Worm (Caenorhabditis elegans) whole organism, L3 larva: ENCODE data around the gene twk-23.

ENCODE experiments used
- ZK546.5 ChIP-seq: sonication (generic microtip); optimal IDR thresholded peaks from 2 replicates; lab custom pipeline; 2017; ENCODE audit warnings: missing biosample characterization, missing genetic modification characterization
- ama-1 ChIP-seq: fragments of 150-350 bp; optimal IDR thresholded peaks from 2 replicates; lab custom pipeline; 2018
- ceh-16 ChIP-seq: sonication (generic microtip); optimal IDR thresholded peaks from 2 replicates; lab custom pipeline; 2017; ENCODE audit warnings: missing biosample characterization, missing genetic modification characterization
- ceh-82 ChIP-seq: fragments of 150-350 bp; optimal IDR thresholded peaks from 2 replicates; lab custom pipeline; 2014; ENCODE audit warnings: missing biosample characterization, missing genetic modification characterization
- ceh-9 ChIP-seq: sonication (generic microtip); optimal IDR thresholded peaks from 2 replicates; lab custom pipeline; 2018; ENCODE audit warnings: missing biosample characterization, missing genetic modification characterization
- daf-12 ChIP-seq: fragments of 150-350 bp; optimal IDR thresholded peaks from 2 replicates; lab custom pipeline; 2014; ENCODE audit warnings: missing biosample characterization, missing genetic modification reagents, missing genetic modification characterization
- egl-5 ChIP-seq: fragments of 150-350 bp; optimal IDR thresholded peaks from 2 replicates; lab custom pipeline; 2017; ENCODE audit warnings: missing biosample characterization, missing genetic modification reagents, missing genetic modification characterization, inconsistent platforms
- elt-2 ChIP-seq: sonication (generic microtip); optimal IDR thresholded peaks from 2 replicates; lab custom pipeline; 2016; ENCODE audit warnings: missing genetic modification reagents, mild to moderate bottlenecking, missing genetic modification characterization, missing compliant biosample characterization
- elt-3 ChIP-seq, 3 experiments: fragments of 150-350 bp in 1 of 3; sonication (generic microtip) in 2 of 3; optimal IDR thresholded peaks; 2 replicates in 2 of 3; 4 replicates in 1 of 3; lab custom pipeline; 2014 to 2017; ENCODE audit warnings: missing biosample characterization in 3 of 3, missing genetic modification characterization in 3 of 3
- eor-1 ChIP-seq, 2 experiments: fragments of 150-350 bp; optimal IDR thresholded peaks; 2 replicates each; lab custom pipeline; 2014 to 2018; ENCODE audit warnings: missing biosample characterization in 2 of 2, missing genetic modification characterization in 2 of 2
- fkh-2 ChIP-seq: fragments of 150-350 bp; optimal IDR thresholded peaks from 2 replicates; lab custom pipeline; 2014; ENCODE audit warnings: missing biosample characterization, missing genetic modification reagents, missing genetic modification characterization
- fos-1 ChIP-seq: fragments of 150-350 bp; optimal IDR thresholded peaks from 2 replicates; lab custom pipeline; 2014; ENCODE audit warnings: missing biosample characterization, missing genetic modification characterization
- hmg-11 ChIP-seq: sonication (generic microtip); optimal IDR thresholded peaks from 2 replicates; lab custom pipeline; 2016; ENCODE audit warnings: missing genetic modification characterization, missing compliant biosample characterization
- lin-15B ChIP-seq: fragments of 150-350 bp; optimal IDR thresholded peaks from 2 replicates; lab custom pipeline; 2014; ENCODE audit warnings: missing biosample characterization, missing genetic modification characterization
- lin-39 ChIP-seq: fragments of 150-350 bp; optimal IDR thresholded peaks from 2 replicates; lab custom pipeline; 2018; ENCODE audit warnings: missing biosample characterization, missing genetic modification reagents, missing genetic modification characterization
- mdl-1 ChIP-seq: fragments of 150-350 bp; optimal IDR thresholded peaks from 2 replicates; lab custom pipeline; 2014; ENCODE audit warnings: missing biosample characterization, missing genetic modification characterization
- mml-1 ChIP-seq: fragments of 150-350 bp; sonication (generic microtip); optimal IDR thresholded peaks from 3 replicates; lab custom pipeline; 2014; ENCODE audit warnings: missing biosample characterization, missing genetic modification characterization
- nfya-1 ChIP-seq: sonication (generic microtip); optimal IDR thresholded peaks from 2 replicates; lab custom pipeline; 2017; ENCODE audit warnings: missing genetic modification characterization, mild to moderate bottlenecking, missing compliant biosample characterization, antibody characterized with exemption, moderate library complexity; ENCODE audit not compliant: insufficient read depth
- nhr-11 ChIP-seq: fragments of 150-350 bp; optimal IDR thresholded peaks from 2 replicates; lab custom pipeline; 2014; ENCODE audit warnings: missing biosample characterization, missing genetic modification characterization
- nhr-12 ChIP-seq: fragments of 150-350 bp; optimal IDR thresholded peaks from 2 replicates; lab custom pipeline; 2014; ENCODE audit warnings: missing biosample characterization, missing genetic modification characterization
- nhr-23 ChIP-seq: fragments of 150-350 bp; optimal IDR thresholded peaks from 2 replicates; lab custom pipeline; 2014; ENCODE audit warnings: missing biosample characterization, missing genetic modification reagents, missing genetic modification characterization
- nhr-237 ChIP-seq: fragments of 150-350 bp; optimal IDR thresholded peaks from 2 replicates; lab custom pipeline; 2014; ENCODE audit warnings: missing biosample characterization, missing genetic modification characterization
- nhr-25 ChIP-seq: sonication (generic microtip); optimal IDR thresholded peaks from 2 replicates; lab custom pipeline; 2017; ENCODE audit warnings: missing biosample characterization, missing genetic modification characterization
- nhr-28 ChIP-seq: fragments of 150-350 bp; optimal IDR thresholded peaks from 2 replicates; lab custom pipeline; 2014; ENCODE audit warnings: missing biosample characterization, missing genetic modification characterization
- nhr-67 ChIP-seq: fragments of 150-350 bp; optimal IDR thresholded peaks from 2 replicates; lab custom pipeline; 2014; ENCODE audit warnings: missing biosample characterization, missing genetic modification characterization
- nhr-76 ChIP-seq: fragments of 150-350 bp; sonication (generic microtip); optimal IDR thresholded peaks from 5 replicates; lab custom pipeline; 2014; ENCODE audit warnings: missing biosample characterization, missing genetic modification characterization
- nhr-77 ChIP-seq: fragments of 150-350 bp; optimal IDR thresholded peaks from 2 replicates; lab custom pipeline; 2014; ENCODE audit warnings: missing biosample characterization, missing genetic modification characterization
- pqm-1 ChIP-seq: fragments of 150-350 bp; optimal IDR thresholded peaks from 2 replicates; lab custom pipeline; 2017; ENCODE audit warnings: missing biosample characterization, missing genetic modification characterization, inconsistent platforms
- snpc-4 ChIP-seq: fragments of 150-350 bp; optimal IDR thresholded peaks from 2 replicates; lab custom pipeline; 2014; ENCODE audit warnings: missing biosample characterization, missing genetic modification characterization
- tbx-2 ChIP-seq: sonication (generic microtip); optimal IDR thresholded peaks from 2 replicates; lab custom pipeline; 2016; ENCODE audit warnings: mild to moderate bottlenecking, missing genetic modification characterization, missing compliant biosample characterization
- ztf-11 ChIP-seq: fragments of 150-350 bp; optimal IDR thresholded peaks from 2 replicates; lab custom pipeline; 2014; ENCODE audit warnings: missing biosample characterization, missing genetic modification characterization

Gene twk-23

DNA sequence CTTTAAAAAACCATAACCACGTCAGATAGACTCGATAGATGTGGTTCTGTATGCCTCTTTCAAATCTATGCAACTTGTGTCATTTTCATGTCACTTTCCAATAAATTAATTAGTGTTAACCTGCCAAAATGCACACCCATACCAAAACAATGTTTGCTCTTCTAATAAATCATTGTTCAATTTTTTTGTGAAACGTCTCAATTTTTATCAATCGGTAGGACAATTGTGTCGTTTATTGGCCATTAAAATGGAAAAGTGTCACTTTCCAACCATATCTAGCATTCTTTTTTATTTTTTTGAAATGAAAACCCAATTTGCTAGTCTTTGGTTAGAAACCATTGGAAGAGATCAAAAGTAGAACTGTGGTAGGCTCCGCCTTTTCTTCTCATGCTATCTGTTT is 27.0 kb upstream of the twk-23 start:
- TF ChIP-seq nhr-25 (tag; lab: Kevin White, UChicago): no peak
- TF ChIP-seq elt-2: peak; percentile 51

DNA sequence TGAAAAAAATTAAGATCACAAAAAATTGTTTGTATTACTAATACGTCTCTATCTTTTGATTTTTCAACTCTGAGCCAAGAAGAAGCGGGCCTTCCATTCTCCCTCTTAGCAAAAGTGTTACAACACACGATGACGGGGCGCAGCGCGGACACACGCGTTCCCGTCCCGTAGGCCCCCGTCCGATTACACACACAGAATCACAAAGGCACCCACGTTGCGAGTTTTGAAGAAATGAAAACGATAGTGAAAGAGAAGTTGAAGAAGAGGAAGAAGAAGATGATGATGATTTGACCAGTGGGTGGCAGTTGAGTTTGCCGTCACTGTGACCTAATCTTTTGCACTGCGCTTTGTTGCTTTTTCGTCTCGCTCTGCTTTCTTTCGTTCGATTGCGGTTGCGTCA is 22.6 kb upstream of the twk-23 start:
- TF ChIP-seq nhr-67 (tag; lab: Kevin White, UChicago): no peak
- TF ChIP-seq elt-3 (tag; optimal IDR thresholded peaks at IDR 0.05; lab: Kevin White, UChicago): no peak
- peak; percentile 1 for TF ChIP-seq lin-39 (tag; lab: Kevin White, UChicago)
- no peak for TF ChIP-seq egl-5 (tag; lab: Kevin White, UChicago)
- TF ChIP-seq ceh-9 (tag; lab: Kevin White, UChicago): no peak

ce11 chrX:13843676-13844075 is 20.3 kb upstream of the twk-23 start, which contains the start of gene M03B6.5:
Gene M03B6.5, plus strand, starts transcription at chrX:13843976.
- TF ChIP-seq egl-5 (tag; lab: Kevin White, UChicago) (no peak), nfya-1 (tag; lab: Kevin White, UChicago) (no peak), daf-12 (tag; lab: Kevin White, UChicago) (no peak), tbx-2 (tag; lab: Kevin White, UChicago) (no peak)
- TF ChIP-seq, all 47 proteins: peak for 0

DNA sequence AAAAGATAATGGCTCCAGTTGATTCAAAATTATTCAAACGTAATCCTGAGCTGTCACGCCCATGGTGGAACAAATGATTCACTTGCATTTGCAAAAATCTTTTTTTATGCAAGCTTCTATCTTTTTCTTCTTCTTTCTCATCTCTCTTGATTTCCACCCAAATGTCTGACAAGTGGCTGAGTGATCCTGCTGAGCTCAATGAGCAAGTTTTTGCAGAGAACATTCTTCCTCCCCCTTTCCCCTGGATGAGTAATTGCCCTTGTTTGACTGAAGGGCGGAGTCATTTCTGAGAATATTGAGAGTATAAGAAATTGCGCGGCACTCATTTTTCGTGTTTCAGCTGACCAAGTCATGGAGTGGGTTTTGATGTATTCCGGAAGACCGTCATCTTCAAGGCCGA is 17.9 kb upstream of the twk-23 start, which contains the start of gene M03B6.1:
TSS of gene M03B6.1 (plus strand) at position 334 of the 400 bp plus-strand sequence.
- TF ChIP-seq mdl-1 (no peak), tbx-2 (tag; lab: Kevin White, UChicago) (peak; percentile 42), lin-39 (tag; lab: Kevin White, UChicago) (peak; percentile 5), fos-1 (tag; lab: Kevin White, UChicago) (no peak), mml-1 (tag; lab: Kevin White, UChicago) (no peak)

DNA sequence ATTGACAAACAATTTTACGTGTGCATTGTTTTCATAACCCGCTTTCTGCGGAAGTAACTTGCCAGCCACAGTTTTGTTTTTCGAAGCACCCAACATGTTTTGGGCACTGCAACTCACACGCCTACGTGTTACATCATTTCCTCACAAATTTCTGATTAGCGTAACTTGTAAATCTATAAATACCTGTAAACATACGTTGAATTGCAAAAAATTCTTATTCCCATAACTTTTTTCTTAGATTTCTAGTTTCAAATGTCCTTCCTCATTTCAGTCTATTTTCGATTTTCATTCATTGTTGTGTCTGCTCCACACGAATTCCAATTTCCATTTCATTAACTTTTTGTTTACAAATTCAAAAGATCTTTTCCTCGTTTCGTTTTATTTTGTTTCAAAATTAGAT is 17.0 kb upstream of the twk-23 start:
- TF ChIP-seq nhr-237 (tag; lab: Kevin White, UChicago): no peak
- TF ChIP-seq eor-1 (tag; optimal IDR thresholded peaks at IDR 0.05; lab: Kevin White, UChicago): no peak
- no peak for TF ChIP-seq ZK546.5
- no peak for TF ChIP-seq ceh-16
- TF ChIP-seq egl-5 (tag; lab: Kevin White, UChicago): no peak
- no peak for TF ChIP-seq nhr-76 (tag; lab: Kevin White, UChicago)
- TF ChIP-seq snpc-4 (tag; lab: Kevin White, UChicago): no peak
- TF ChIP-seq nhr-67 (tag; lab: Kevin White, UChicago): no peak
- TF ChIP-seq nhr-11 (tag; lab: Kevin White, UChicago): no peak
- TF ChIP-seq nhr-23 (tag; lab: Kevin White, UChicago): no peak

DNA sequence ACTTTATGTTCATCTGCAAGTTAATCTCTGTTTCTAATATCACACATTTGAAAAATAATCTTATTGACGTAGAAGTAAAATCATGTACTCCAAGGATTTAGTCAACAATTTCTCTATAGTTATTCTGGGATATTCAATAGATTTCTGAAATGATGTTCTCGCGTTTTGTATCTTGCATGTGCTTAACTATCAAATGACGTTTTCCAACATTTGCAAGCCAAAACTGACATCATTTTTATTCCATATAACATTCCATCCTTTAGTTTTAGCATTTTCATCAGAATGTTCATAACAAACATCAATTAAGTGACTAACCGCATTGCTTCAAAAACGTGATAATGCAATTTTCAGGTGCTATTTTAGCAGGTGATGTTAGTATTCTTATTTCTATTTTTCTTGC is 14.6 kb upstream of the twk-23 start:
- no peak for TF ChIP-seq hmg-11 (tag; lab: Kevin White, UChicago)
- TF ChIP-seq mdl-1: no peak
- no peak for TF ChIP-seq fkh-2 (tag; lab: Kevin White, UChicago)
- TF ChIP-seq nhr-12 (tag; lab: Kevin White, UChicago): no peak
- TF ChIP-seq elt-3 (tag; optimal IDR thresholded peaks at IDR 0.05; lab: Kevin White, UChicago): no peak
- no peak for TF ChIP-seq ZK546.5
- no peak for TF ChIP-seq ztf-11 (tag; lab: Kevin White, UChicago)

ce11 chrX:13834127-13834526 is 10.7 kb upstream of the twk-23 start, which contains the start of gene F19D8.2:
Gene F19D8.2, plus strand, starts transcription at chrX:13834427.
- no peak for TF ChIP-seq lin-15B (tag; lab: Kevin White, UChicago)
- no peak for TF ChIP-seq ama-1 (lab: Kevin White, UChicago)
- TF ChIP-seq nhr-12 (tag; lab: Kevin White, UChicago): no peak
- no peak for TF ChIP-seq nhr-77
- no peak for TF ChIP-seq nhr-76 (tag; lab: Kevin White, UChicago)
- TF ChIP-seq ceh-82 (tag; lab: Kevin White, UChicago): no peak
- no peak for TF ChIP-seq ceh-9 (tag; lab: Kevin White, UChicago)
- no peak for TF ChIP-seq nhr-25 (tag; lab: Kevin White, UChicago)
- TF ChIP-seq pqm-1 (tag; lab: Kevin White, UChicago): no peak
- no peak for TF ChIP-seq nhr-28
- TF ChIP-seq nfya-1 (tag; lab: Kevin White, UChicago): no peak
